Fruit fly (Drosophila melanogaster): Measurements from ENCODE around the gene SpdS.

The SpdS gene

dm6 chr3R:9590952-9591532, 40.4 kb upstream of the SpdS start, which contains the start of the genes bocks and CG8312 (continued):
- TF ChIP-seq Hr4 (GFP tag; optimal IDR thresholded peaks at IDR 0.05) (no peak), Hr38 (GFP tag; optimal IDR thresholded peaks at IDR 0.05) (no peak), Ets96B (tag; optimal IDR thresholded peaks at IDR 0.05) (no peak), acj6 (GFP tag; optimal IDR thresholded peaks at IDR 0.05) (no peak), Lpt (GFP tag; optimal IDR thresholded peaks at IDR 0.05) (no peak), CG3032 (tag; optimal IDR thresholded peaks at IDR 0.05) (no peak), CG6854 (GFP tag; optimal IDR thresholded peaks at IDR 0.05) (peak; percentile 50), net (GFP tag; optimal IDR thresholded peaks at IDR 0.05) (peak; percentile 10), CG15336 (GFP tag; IDR thresholded peaks at IDR 0.05) (no peak), fkh (GFP tag; optimal IDR thresholded peaks at IDR 0.05) (peak; percentile 66), Eip93F (GFP tag; optimal IDR thresholded peaks at IDR 0.05) (no peak), CG11902 (GFP tag; optimal IDR thresholded peaks at IDR 0.05) (no peak), fd85E (GFP tag; optimal IDR thresholded peaks at IDR 0.05) (no peak), CG6808 (GFP tag; optimal IDR thresholded peaks at IDR 0.05) (no peak), CG11762 (GFP tag; optimal IDR thresholded peaks at IDR 0.05; ENCODE audit: insufficient read depth) (no peak), Blimp-1 (GFP tag; optimal IDR thresholded peaks at IDR 0.05) (no peak), cyc (GFP tag; optimal IDR thresholded peaks at IDR 0.05) (peak; percentile 12), spab (GFP tag; optimal IDR thresholded peaks at IDR 0.05) (no peak), CG8632 (GFP tag; optimal IDR thresholded peaks at IDR 0.05) (no peak), CG8119 (GFP tag; IDR thresholded peaks at IDR 0.05) (no peak), eg (GFP tag; IDR thresholded peaks at IDR 0.05) (no peak), CG9139 (GFP tag; optimal IDR thresholded peaks at IDR 0.05) (no peak), salr (GFP tag; optimal IDR thresholded peaks at IDR 0.05) (no peak), topi (GFP tag; optimal IDR thresholded peaks at IDR 0.05) (peak; percentile 44), lz (GFP tag; optimal IDR thresholded peaks at IDR 0.05) (peak; percentile 30), Sox102F (GFP tag; optimal IDR thresholded peaks at IDR 0.05) (no peak), CG1621 (tag; optimal IDR thresholded peaks at IDR 0.05) (no peak), ss (GFP tag; optimal IDR thresholded peaks at IDR 0.05) (peak in 1 of 2 experiments; percentile 14), CG10669 (GFP tag; optimal IDR thresholded peaks at IDR 0.05) (no peak), CG6792 (GFP tag; optimal IDR thresholded peaks at IDR 0.05) (peak; percentile 16), Gug (GFP tag; IDR thresholded peaks at IDR 0.05) (no peak), OdsH (GFP tag; optimal IDR thresholded peaks at IDR 0.05) (no peak)

- TF ChIP-seq fkh (GFP tag; optimal IDR thresholded peaks at IDR 0.05) (peak; percentile 17), pdm3 (GFP tag; optimal IDR thresholded peaks at IDR 0.05) (no peak), CG3032 (tag; optimal IDR thresholded peaks at IDR 0.05) (no peak), Blimp-1 (GFP tag; optimal IDR thresholded peaks at IDR 0.05) (peak; percentile 11), Hr39 (GFP tag; optimal IDR thresholded peaks at IDR 0.05) (no peak)
These were observed 39.6 kb upstream of the SpdS start for dm6 chr3R:9591769-9592388.

dm6 chr3R:9593408-9594250, 37.8 kb upstream of the SpdS start:
- TF ChIP-seq eg (GFP tag; IDR thresholded peaks at IDR 0.05): peak; percentile 88
- peak; percentile 68 for TF ChIP-seq Eip75B (GFP tag; optimal IDR thresholded peaks at IDR 0.05)
- TF ChIP-seq achi (GFP tag; optimal IDR thresholded peaks at IDR 0.05): peak; percentile 69
- TF ChIP-seq CG8632 (GFP tag; optimal IDR thresholded peaks at IDR 0.05): peak; percentile 51
- TF ChIP-seq Eip78C (GFP tag): peak; percentile 95
- no peak for TF ChIP-seq vri (GFP tag; optimal IDR thresholded peaks at IDR 0.05)
- no peak for TF ChIP-seq CG4318 (GFP tag; optimal IDR thresholded peaks at IDR 0.05)
- TF ChIP-seq Eip93F (GFP tag; optimal IDR thresholded peaks at IDR 0.05): no peak
- peak; percentile 60 for TF ChIP-seq Lpt (GFP tag; optimal IDR thresholded peaks at IDR 0.05)
- peak; percentile 92 for TF ChIP-seq CG6163 (GFP tag; IDR thresholded peaks at IDR 0.05)
- peak; percentile 66 for TF ChIP-seq pdm3 (GFP tag; optimal IDR thresholded peaks at IDR 0.05)
- TF ChIP-seq CG11762 (GFP tag; optimal IDR thresholded peaks at IDR 0.05; ENCODE audit: insufficient read depth): peak; percentile 42
- TF ChIP-seq CG10631 (GFP tag; optimal IDR thresholded peaks at IDR 0.05): peak; percentile 80
- TF ChIP-seq svp (GFP tag): no peak
- peak; percentile 38 to 78 for TF ChIP-seq salr (GFP tag; optimal IDR thresholded peaks at IDR 0.05)
- TF ChIP-seq fkh (GFP tag; optimal IDR thresholded peaks at IDR 0.05): peak; percentile 39
- no peak for TF ChIP-seq CG6854 (GFP tag; optimal IDR thresholded peaks at IDR 0.05)
- no peak for TF ChIP-seq Ets21C (GFP tag; optimal IDR thresholded peaks at IDR 0.05)
- no peak for TF ChIP-seq Sox102F (GFP tag; optimal IDR thresholded peaks at IDR 0.05)
- TF ChIP-seq CG32006 (GFP tag; optimal IDR thresholded peaks at IDR 0.05): peak; percentile 79
- TF ChIP-seq CG6808 (GFP tag; optimal IDR thresholded peaks at IDR 0.05): peak; percentile 63
- TF ChIP-seq lz (GFP tag; optimal IDR thresholded peaks at IDR 0.05): no peak

Measured in whole organism, prepupa.